Worm (Caenorhabditis elegans) whole organism, L1 larva: ENCODE data around the gene W08E12.4.

Source experiments
- ama-1 ChIP-seq: fragments of 150-350 bp; optimal IDR thresholded peaks from 2 replicates; lab custom pipeline; 2014
- blmp-1 ChIP-seq: fragments of 150-350 bp; optimal IDR thresholded peaks from 2 replicates; lab custom pipeline; 2014; ENCODE audit warnings: missing biosample characterization, missing genetic modification characterization
- ceh-82 ChIP-seq, 3 experiments: fragments of 150-350 bp in 1 of 3; sonication (generic microtip) in 2 of 3; optimal IDR thresholded peaks; 2 replicates each; lab custom pipeline; 2014 to 2017; ENCODE audit warnings: missing biosample characterization in 3 of 3, missing genetic modification characterization in 3 of 3
- egl-27 ChIP-seq, 2 experiments: fragments of 150-350 bp in 1 of 2; sonication (generic microtip); optimal IDR thresholded peaks; 3 replicates each; lab custom pipeline; 2017 to 2018; ENCODE audit warnings: missing biosample characterization in 2 of 2, missing genetic modification characterization in 2 of 2, missing genetic modification reagents in 2 of 2
- nhr-11 ChIP-seq: fragments of 150-350 bp; optimal IDR thresholded peaks from 2 replicates; lab custom pipeline; 2014; ENCODE audit warnings: missing biosample characterization, missing genetic modification characterization
- nhr-76 ChIP-seq: sonication (generic microtip); optimal IDR thresholded peaks from 2 replicates; lab custom pipeline; 2017; ENCODE audit warnings: missing biosample characterization, missing genetic modification characterization
- snpc-4 ChIP-seq: fragments of 150-350 bp; optimal IDR thresholded peaks from 2 replicates; lab custom pipeline; 2014; ENCODE audit warnings: missing biosample characterization, missing genetic modification characterization
- snu-23 ChIP-seq: sonication (generic microtip); optimal IDR thresholded peaks from 2 replicates; lab custom pipeline; 2016; ENCODE audit warnings: missing genetic modification characterization, missing compliant biosample characterization
- zag-1 ChIP-seq: fragments of 150-350 bp; optimal IDR thresholded peaks from 2 replicates; lab custom pipeline; 2014; ENCODE audit warnings: missing biosample characterization, missing genetic modification characterization

DNA sequence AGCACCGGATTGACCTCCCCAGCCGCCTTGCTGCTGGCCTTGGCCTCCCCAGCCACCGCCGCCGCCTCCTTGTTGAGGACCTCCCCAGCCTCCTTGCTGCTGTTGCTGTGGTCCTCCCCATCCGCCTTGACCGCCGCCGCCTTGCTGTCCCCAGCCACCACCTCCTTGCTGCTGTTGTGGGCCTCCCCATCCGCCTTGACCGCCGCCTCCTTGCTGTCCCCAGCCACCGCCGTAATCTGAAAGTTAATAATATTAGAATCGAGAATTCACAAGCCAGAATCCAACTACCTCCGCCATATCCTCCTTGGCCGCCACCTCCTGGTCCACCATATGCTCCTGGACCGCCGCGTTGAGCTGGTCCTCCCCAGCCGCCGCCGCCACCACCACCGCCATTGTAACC lies 35.1 kb downstream of the W08E12.4 start:
- TF ChIP-seq ceh-82 (tag; optimal IDR thresholded peaks at IDR 0.05; lab: Kevin White, UChicago) (no peak), nhr-76 (no peak), egl-27 (tag; optimal IDR thresholded peaks at IDR 0.05; lab: Kevin White, UChicago) (no peak), blmp-1 (no peak), zag-1 (tag; lab: Kevin White, UChicago) (no peak), snu-23 (GFP tag; lab: Kevin White, UChicago) (no peak), nhr-11 (no peak), ama-1 (lab: Kevin White, UChicago) (no peak), snpc-4 (no peak)
